Fruit fly (Drosophila melanogaster) whole organism, embryonic: Measurements from ENCODE around the gene CG14402.
A peak's percentile ranks its signal among the peaks of the same experiment; 100 is the strongest.

Experiments
- ATbp ChIP-seq: fragments of 200-800 bp; sonication (Bioruptor generic); optimal IDR thresholded peaks from 2 replicates; lab custom pipeline; 2017; ENCODE audit warnings: missing biosample characterization, mild to moderate bottlenecking, missing genetic modification characterization, missing genetic modification reagents
- Adf1 ChIP-seq: fragments of 200-800 bp; sonication (Bioruptor generic); IDR thresholded peaks from 2 replicates; pipeline ENCODE4 v1.3.6; 2022; ENCODE audit warnings: missing biosample characterization, missing genetic modification characterization
- BEAF-32 ChIP-seq: fragments of 200-800 bp; sonication (Bioruptor generic); optimal IDR thresholded peaks from 3 replicates; lab custom pipeline; 2017; ENCODE audit warnings: missing biosample characterization, missing genetic modification characterization, mild to moderate bottlenecking, moderate library complexity, missing genetic modification reagents
- CG11085 ChIP-seq: fragments of 200-800 bp; sonication (Bioruptor generic); IDR thresholded peaks from 2 replicates; pipeline ENCODE4 v1.3.6; 2022; ENCODE audit warnings: missing biosample characterization, missing genetic modification characterization
- CG11504 ChIP-seq: fragments of 200-800 bp; sonication (Bioruptor generic); optimal IDR thresholded peaks from 3 replicates; lab custom pipeline; 2019; ENCODE audit warnings: missing biosample characterization, mild to moderate bottlenecking, missing genetic modification characterization, moderate library complexity
- CG12104 ChIP-seq: fragments of 200-800 bp; sonication (Bioruptor generic); optimal IDR thresholded peaks from 3 replicates; lab custom pipeline; 2016; ENCODE audit warnings: missing biosample characterization, missing genetic modification characterization
- CG1233 ChIP-seq: fragments of 200-800 bp; sonication (Bioruptor generic); optimal IDR thresholded peaks from 4 replicates; lab custom pipeline; 2018; ENCODE audit warnings: missing biosample characterization, mild to moderate bottlenecking, missing genetic modification characterization
- CG12391 ChIP-seq: fragments of 200-800 bp; sonication (Bioruptor generic); optimal IDR thresholded peaks from 3 replicates; lab custom pipeline; 2018; ENCODE audit warnings: missing biosample characterization, mild to moderate bottlenecking, missing genetic modification characterization, moderate library complexity
- CG13775 ChIP-seq: fragments of 200-800 bp; sonication (Bioruptor generic); optimal IDR thresholded peaks from 3 replicates; lab custom pipeline; 2017; ENCODE audit warnings: missing biosample characterization, mild to moderate bottlenecking, missing genetic modification characterization
- CG14441 ChIP-seq: fragments of 200-800 bp; sonication (Bioruptor generic); IDR thresholded peaks from 2 replicates; pipeline ENCODE4 v1.3.6; 2022; ENCODE audit warnings: missing biosample characterization, missing genetic modification characterization
- CG16779 ChIP-seq: fragments of 200-800 bp; sonication (Bioruptor generic); IDR thresholded peaks from 2 replicates; pipeline ENCODE4 v1.3.6; 2022; ENCODE audit warnings: missing biosample characterization, missing genetic modification characterization
- CG17186 ChIP-seq: fragments of 200-800 bp; sonication (Bioruptor generic); optimal IDR thresholded peaks from 3 replicates; lab custom pipeline; 2017; ENCODE audit warnings: missing biosample characterization, missing genetic modification reagents, missing genetic modification characterization
- CG17359 ChIP-seq: fragments of 200-800 bp; sonication (Bioruptor generic); optimal IDR thresholded peaks from 3 replicates; lab custom pipeline; 2018; ENCODE audit warnings: missing biosample characterization, mild to moderate bottlenecking, missing genetic modification characterization, moderate library complexity
- CG17568 ChIP-seq: fragments of 200-800 bp; sonication (Bioruptor generic); optimal IDR thresholded peaks from 2 replicates; lab custom pipeline; 2018; ENCODE audit warnings: missing biosample characterization, mild to moderate bottlenecking, missing genetic modification characterization, moderate library complexity
- CG2712 ChIP-seq: fragments of 200-800 bp; optimal IDR thresholded peaks from 3 replicates; lab custom pipeline; 2019; ENCODE audit warnings: missing biosample characterization, mild to moderate bottlenecking, missing genetic modification characterization, moderate library complexity
- CG30431 ChIP-seq: fragments of 200-800 bp; sonication (Bioruptor generic); optimal IDR thresholded peaks from 2 replicates; lab custom pipeline; 2017; ENCODE audit warnings: missing biosample characterization, missing genetic modification characterization
- CG3407 ChIP-seq: fragments of 200-800 bp; sonication (Bioruptor generic); optimal IDR thresholded peaks from 2 replicates; lab custom pipeline; 2018; ENCODE audit warnings: missing biosample characterization, mild to moderate bottlenecking, missing genetic modification characterization
- CG4360 ChIP-seq: fragments of 200-800 bp; sonication (Bioruptor generic); IDR thresholded peaks from 2 replicates; pipeline ENCODE4 v1.3.6; 2022; ENCODE audit warnings: missing biosample characterization, missing genetic modification characterization
- CG6272 ChIP-seq: fragments of 200-800 bp; sonication (Bioruptor generic); IDR thresholded peaks from 2 replicates; pipeline ENCODE4 v1.3.6; 2022; ENCODE audit warnings: missing biosample characterization, missing genetic modification characterization
- CG7271 ChIP-seq: fragments of 200-800 bp; sonication (Bioruptor generic); optimal IDR thresholded peaks from 2 replicates; lab custom pipeline; 2018; ENCODE audit warnings: missing biosample characterization, mild to moderate bottlenecking, missing genetic modification characterization, moderate library complexity
- CG8281 ChIP-seq: fragments of 200-800 bp; sonication (Bioruptor generic); optimal IDR thresholded peaks from 2 replicates; lab custom pipeline; 2018; ENCODE audit warnings: missing biosample characterization, mild to moderate bottlenecking, missing genetic modification characterization, moderate library complexity
- CG8765 ChIP-seq: fragments of 200-800 bp; sonication (Bioruptor generic); IDR thresholded peaks from 2 replicates; pipeline ENCODE4 v1.3.6; 2022; ENCODE audit warnings: missing biosample characterization, missing genetic modification characterization
- Kr ChIP-seq: fragments of 200-800 bp; sonication (Bioruptor generic); optimal IDR thresholded peaks from 2 replicates; lab custom pipeline; 2017; ENCODE audit warnings: missing biosample characterization, mild to moderate bottlenecking, missing genetic modification characterization
- Max ChIP-seq: fragments of 200-800 bp; sonication (Bioruptor generic); optimal IDR thresholded peaks from 2 replicates; lab custom pipeline; 2016; ENCODE audit warnings: missing biosample characterization, mild to moderate bottlenecking, missing genetic modification characterization
- NFAT ChIP-seq: fragments of 200-800 bp; sonication (Bioruptor generic); IDR thresholded peaks from 2 replicates; pipeline ENCODE4 v1.3.6; 2022; ENCODE audit warnings: missing biosample characterization, missing genetic modification characterization
- NfI ChIP-seq: fragments of 200-800 bp; sonication (Bioruptor generic); optimal IDR thresholded peaks from 3 replicates; lab custom pipeline; 2018; ENCODE audit warnings: missing biosample characterization, mild to moderate bottlenecking, missing genetic modification characterization, moderate library complexity
- Oli ChIP-seq: fragments of 200-800 bp; sonication (Bioruptor generic); optimal IDR thresholded peaks from 2 replicates; lab custom pipeline; 2018; ENCODE audit warnings: missing biosample characterization, mild to moderate bottlenecking, missing genetic modification characterization, moderate library complexity
- Sox102F ChIP-seq: fragments of 200-800 bp; sonication (Bioruptor generic); optimal IDR thresholded peaks from 2 replicates; lab custom pipeline; 2018; ENCODE audit warnings: missing biosample characterization, mild to moderate bottlenecking, missing genetic modification characterization, moderate library complexity
- Xrp1 ChIP-seq: fragments of 200-800 bp; sonication (Bioruptor generic); IDR thresholded peaks from 2 replicates; pipeline ENCODE4 v1.3.6; 2022; ENCODE audit warnings: missing biosample characterization, missing genetic modification characterization
- abd-A ChIP-seq: fragments of 200-800 bp; sonication (Bioruptor generic); optimal IDR thresholded peaks from 3 replicates; lab custom pipeline; 2019; ENCODE audit warnings: missing biosample characterization, mild to moderate bottlenecking, missing genetic modification characterization, moderate library complexity
- ash1 ChIP-seq: fragments of 200-800 bp; sonication (Bioruptor generic); optimal IDR thresholded peaks from 2 replicates; lab custom pipeline; 2018; ENCODE audit warnings: missing biosample characterization, mild to moderate bottlenecking, missing genetic modification characterization
- bbx ChIP-seq: fragments of 200-800 bp; sonication (Bioruptor generic); IDR thresholded peaks from 2 replicates; pipeline ENCODE4 v1.3.6; 2022; ENCODE audit warnings: missing biosample characterization, missing genetic modification characterization; ENCODE audit not compliant: partially characterized antibody
- bsh ChIP-seq, 2 experiments: fragments of 200-800 bp; sonication (Bioruptor generic); optimal IDR thresholded peaks; 2 replicates each; lab custom pipeline; 2017 to 2018; ENCODE audit warnings: mild to moderate bottlenecking in 2 of 2, missing biosample characterization in 2 of 2, missing genetic modification characterization in 2 of 2, moderate library complexity in 1 of 2
- cwo ChIP-seq: fragments of 200-800 bp; sonication (Bioruptor generic); optimal IDR thresholded peaks from 3 replicates; lab custom pipeline; 2017; ENCODE audit warnings: missing biosample characterization, missing genetic modification characterization, mild to moderate bottlenecking, moderate library complexity, missing genetic modification reagents
- dan ChIP-seq: fragments of 200-800 bp; sonication (Bioruptor generic); IDR thresholded peaks from 2 replicates; pipeline ENCODE4 v1.3.6; 2022; ENCODE audit warnings: missing biosample characterization, missing genetic modification characterization
- emc ChIP-seq: fragments of 200-800 bp; sonication (Bioruptor generic); optimal IDR thresholded peaks from 2 replicates; lab custom pipeline; 2016; ENCODE audit warnings: missing biosample characterization, missing genetic modification characterization
- fru ChIP-seq: fragments of >200 bp; optimal IDR thresholded peaks from 2 replicates; lab custom pipeline; 2017
- ftz-f1 ChIP-seq: fragments of 200-800 bp; sonication (Bioruptor generic); optimal IDR thresholded peaks from 2 replicates; lab custom pipeline; 2016; ENCODE audit warnings: missing biosample characterization, missing genetic modification characterization
- hb ChIP-seq: fragments of 200-800 bp; sonication (Bioruptor generic); IDR thresholded peaks from 3 replicates; pipeline ENCODE4 v1.3.6; 2022; ENCODE audit warnings: missing biosample characterization, missing genetic modification characterization; ENCODE audit not compliant: partially characterized antibody
- mirr ChIP-seq: fragments of 200-800 bp; sonication (Bioruptor generic); optimal IDR thresholded peaks from 3 replicates; lab custom pipeline; 2018; ENCODE audit warnings: missing biosample characterization, mild to moderate bottlenecking, missing genetic modification characterization
- oc ChIP-seq: fragments of 200-800 bp; sonication (Bioruptor generic); optimal IDR thresholded peaks from 2 replicates; lab custom pipeline; 2018; ENCODE audit warnings: missing biosample characterization, mild to moderate bottlenecking, missing genetic modification characterization, moderate library complexity
- pita ChIP-seq: fragments of 200-800 bp; sonication (Bioruptor generic); optimal IDR thresholded peaks from 2 replicates; lab custom pipeline; 2017; ENCODE audit warnings: missing biosample characterization, mild to moderate bottlenecking, missing genetic modification characterization
- pros ChIP-seq: fragments of 200-800 bp; sonication (Bioruptor generic); optimal IDR thresholded peaks from 3 replicates; lab custom pipeline; 2019; ENCODE audit warnings: missing biosample characterization, mild to moderate bottlenecking, missing genetic modification characterization, moderate library complexity
- repo ChIP-seq: fragments of 200-800 bp; sonication (Bioruptor generic); optimal IDR thresholded peaks from 2 replicates; lab custom pipeline; 2016; ENCODE audit warnings: missing biosample characterization, missing genetic modification characterization
- scrt ChIP-seq: fragments of 200-800 bp; sonication (Bioruptor generic); optimal IDR thresholded peaks from 2 replicates; lab custom pipeline; 2018; ENCODE audit warnings: missing biosample characterization, mild to moderate bottlenecking, missing genetic modification characterization, moderate library complexity
- sim ChIP-seq: fragments of 200-800 bp; sonication (Bioruptor generic); IDR thresholded peaks from 2 replicates; pipeline ENCODE4 v1.3.6; 2022; ENCODE audit warnings: missing biosample characterization, missing genetic modification characterization
- sqz ChIP-seq: fragments of 200-800 bp; sonication (Bioruptor generic); optimal IDR thresholded peaks from 3 replicates; lab custom pipeline; 2018; ENCODE audit warnings: missing biosample characterization, mild to moderate bottlenecking, missing genetic modification characterization
- tgo ChIP-seq: fragments of 200-800 bp; sonication (Bioruptor generic); IDR thresholded peaks from 3 replicates; pipeline ENCODE4 v1.3.6; 2022; ENCODE audit warnings: missing biosample characterization, missing genetic modification characterization
- trem ChIP-seq: fragments of 200-800 bp; optimal IDR thresholded peaks from 3 replicates; lab custom pipeline; 2019; ENCODE audit warnings: missing biosample characterization, mild to moderate bottlenecking, missing genetic modification characterization, moderate library complexity
- zen ChIP-seq: fragments of 200-800 bp; sonication (Bioruptor generic); optimal IDR thresholded peaks from 3 replicates; lab custom pipeline; 2018; ENCODE audit warnings: missing biosample characterization, mild to moderate bottlenecking, missing genetic modification characterization, moderate library complexity
- zf30C ChIP-seq: fragments of 200-800 bp; sonication (Bioruptor generic); optimal IDR thresholded peaks from 3 replicates; lab custom pipeline; 2018; ENCODE audit warnings: missing biosample characterization, mild to moderate bottlenecking, missing genetic modification characterization

Gene CG14402

DNA sequence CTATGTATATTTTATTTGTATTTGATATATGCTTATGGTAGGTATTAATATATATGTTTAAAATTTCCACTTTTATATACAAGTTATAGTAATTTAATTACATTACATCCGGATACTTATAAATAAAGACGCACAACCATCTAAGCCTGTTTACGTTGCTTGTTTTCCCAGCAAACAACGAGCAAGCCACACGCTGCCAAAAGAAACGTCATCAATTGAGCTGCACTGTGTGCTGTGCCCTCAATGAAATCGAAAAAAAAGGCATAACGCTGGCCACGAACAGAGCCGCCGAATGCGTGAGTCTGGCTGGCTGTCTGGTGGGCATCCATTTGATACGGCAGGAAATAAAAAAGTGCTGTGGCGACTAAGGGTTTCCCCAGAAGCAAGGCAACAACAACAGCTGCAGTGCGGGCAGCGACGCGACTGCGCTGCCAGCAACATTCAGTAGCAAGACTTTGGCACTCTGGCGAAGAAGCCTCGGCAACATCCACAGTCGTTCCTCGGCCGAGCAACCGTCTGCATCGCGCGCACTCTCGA, 3.1 kb downstream of the CG14402 start, which contains the start of gene twit:
TSS of gene twit (plus strand) at position 487 of the 537 bp plus-strand sequence.
- TF ChIP-seq abd-A (tag; lab: Kevin White, UChicago): no peak
- TF ChIP-seq Xrp1 (GFP tag; lab: Robert Waterston, UW): no peak
- no peak for TF ChIP-seq CG8281 (tag; lab: Kevin White, UChicago)
- no peak for TF ChIP-seq CG8765
- peak in 1 of 2 experiments; percentile 33 for TF ChIP-seq bsh (GFP tag; optimal IDR thresholded peaks at IDR 0.05; lab: Kevin White, UChicago)
- TF ChIP-seq scrt (GFP tag; lab: Kevin White, UChicago): no peak
- TF ChIP-seq mirr: no peak
- TF ChIP-seq pita: no peak
- no peak for TF ChIP-seq CG4360 (GFP tag; lab: Robert Waterston, UW)
- no peak for TF ChIP-seq hb (GFP tag; lab: Robert Waterston, UW)
- peak; percentile 41 for TF ChIP-seq CG3407
- no peak for TF ChIP-seq Oli (tag; lab: Kevin White, UChicago)
- peak; percentile 14 for TF ChIP-seq CG17359 (tag; lab: Kevin White, UChicago)
- no peak for TF ChIP-seq zen (tag; lab: Kevin White, UChicago)
- TF ChIP-seq CG16779: no peak
- TF ChIP-seq CG12104 (GFP tag; lab: Kevin White, UChicago): no peak
- no peak for TF ChIP-seq CG12391
- no peak for TF ChIP-seq zf30C (GFP tag; lab: Kevin White, UChicago)
- peak; percentile 41 for TF ChIP-seq CG11504 (tag; lab: Kevin White, UChicago)
- TF ChIP-seq CG11085 (GFP tag; lab: Robert Waterston, UW): no peak
- TF ChIP-seq CG2712 (tag; lab: Kevin White, UChicago): no peak
- TF ChIP-seq BEAF-32 (GFP tag; lab: Kevin White, UChicago): no peak
- TF ChIP-seq fru (lab: Kevin White, UChicago): no peak
- no peak for TF ChIP-seq CG17568 (GFP tag; lab: Kevin White, UChicago)
- TF ChIP-seq NfI (GFP tag; lab: Kevin White, UChicago): no peak
- peak; percentile 77 for TF ChIP-seq ATbp (GFP tag; lab: Kevin White, UChicago)
- TF ChIP-seq tgo (GFP tag; lab: Robert Waterston, UW): no peak
- no peak for TF ChIP-seq Kr (GFP tag; lab: Kevin White, UChicago)
- no peak for TF ChIP-seq CG30431
- TF ChIP-seq Sox102F: peak; percentile 20
- no peak for TF ChIP-seq pros (GFP tag; lab: Kevin White, UChicago)
- no peak for TF ChIP-seq trem (tag; lab: Kevin White, UChicago)
- TF ChIP-seq NFAT (GFP tag; lab: Robert Waterston, UW): no peak
- TF ChIP-seq CG13775: no peak
- TF ChIP-seq bbx: no peak
- no peak for TF ChIP-seq emc (GFP tag; lab: Kevin White, UChicago)
- no peak for TF ChIP-seq cwo (GFP tag; lab: Kevin White, UChicago)
- TF ChIP-seq repo: no peak
- no peak for TF ChIP-seq Max (GFP tag; lab: Kevin White, UChicago)
- no peak for TF ChIP-seq dan (GFP tag; lab: Robert Waterston, UW)
- TF ChIP-seq ftz-f1: no peak
- TF ChIP-seq CG1233 (GFP tag; lab: Kevin White, UChicago): no peak
- TF ChIP-seq CG6272 (GFP tag; lab: Robert Waterston, UW): no peak
- TF ChIP-seq sqz (GFP tag; lab: Kevin White, UChicago): no peak
- no peak for TF ChIP-seq CG7271 (tag; lab: Kevin White, UChicago)
- no peak for TF ChIP-seq CG17186 (GFP tag; lab: Kevin White, UChicago)
- no peak for TF ChIP-seq CG14441 (GFP tag; lab: Robert Waterston, UW)
- TF ChIP-seq oc: no peak
- TF ChIP-seq ash1 (GFP tag; lab: Kevin White, UChicago): no peak
- TF ChIP-seq Adf1: peak; percentile 28; the same call in 1 of the 2 replicates
- no peak for TF ChIP-seq sim (GFP tag; lab: Robert Waterston, UW)
